Worm (Caenorhabditis elegans) whole organism, early embryonic: ENCODE results near the gene C08F8.2.

Experiments used
- B0310.2 ChIP-seq: sonication (generic microtip); optimal IDR thresholded peaks from 2 replicates; lab custom pipeline; 2016; ENCODE audit warnings: mild to moderate bottlenecking, missing genetic modification characterization, missing compliant biosample characterization
- F13C5.2 ChIP-seq: sonication (generic microtip); optimal IDR thresholded peaks from 2 replicates; lab custom pipeline; 2017; ENCODE audit warnings: mild to moderate bottlenecking, missing genetic modification characterization, inconsistent platforms, missing compliant biosample characterization
- aly-1 ChIP-seq: sonication (generic microtip); optimal IDR thresholded peaks from 2 replicates; lab custom pipeline; 2016; ENCODE audit warnings: missing genetic modification characterization, missing compliant biosample characterization
- ama-1 ChIP-seq: fragments of 150-350 bp; optimal IDR thresholded peaks from 2 replicates; lab custom pipeline; 2014
- ceh-13 ChIP-seq: fragments of 200-800 bp; sonication (Bioruptor generic); optimal IDR thresholded peaks from 2 replicates; lab custom pipeline; 2018; ENCODE audit warnings: mild to moderate bottlenecking, missing genetic modification characterization, missing compliant biosample characterization
- ceh-36 ChIP-seq: sonication (generic microtip); optimal IDR thresholded peaks from 2 replicates; lab custom pipeline; 2016; ENCODE audit warnings: missing genetic modification characterization, inconsistent platforms, missing compliant biosample characterization
- ets-7 ChIP-seq: sonication (generic microtip); optimal IDR thresholded peaks from 2 replicates; lab custom pipeline; 2016; ENCODE audit warnings: missing genotype, missing genetic modification characterization, missing compliant biosample characterization
- flt-1 ChIP-seq: fragments of 200-800 bp; sonication (Bioruptor generic); IDR thresholded peaks from 2 replicates; pipeline ENCODE4 v1.3.6; 2022; ENCODE audit warnings: missing genetic modification characterization, missing compliant biosample characterization
- hmbx-1 ChIP-seq: sonication (generic microtip); optimal IDR thresholded peaks from 2 replicates; lab custom pipeline; 2016; ENCODE audit warnings: mild to moderate bottlenecking, missing genetic modification characterization, missing compliant biosample characterization
- hmg-4 ChIP-seq: fragments of 200-800 bp; sonication (Bioruptor generic); optimal IDR thresholded peaks from 2 replicates; lab custom pipeline; 2018; ENCODE audit warnings: mild to moderate bottlenecking, missing genetic modification characterization, missing compliant biosample characterization
- hnd-1 ChIP-seq: sonication (generic microtip); optimal IDR thresholded peaks from 2 replicates; lab custom pipeline; 2016; ENCODE audit warnings: missing genetic modification characterization, missing compliant biosample characterization
- pes-1 ChIP-seq: fragments of 200-800 bp; sonication (Bioruptor generic); IDR thresholded peaks from 2 replicates; pipeline ENCODE4 v1.3.6; 2022; ENCODE audit warnings: missing genetic modification reagents, missing genetic modification characterization, missing compliant biosample characterization
- scrt-1 ChIP-seq: fragments of 200-800 bp; sonication (Bioruptor generic); IDR thresholded peaks from 2 replicates; pipeline ENCODE4 v1.3.6; 2022; ENCODE audit warnings: missing genetic modification characterization, missing compliant biosample characterization
- sea-1 ChIP-seq: fragments of 200-800 bp; sonication (Bioruptor generic); conservative IDR thresholded peaks from 2 replicates; pipeline ENCODE4 v1.3.6; 2022; ENCODE audit warnings: missing genetic modification characterization, missing compliant biosample characterization
- tbx-11 ChIP-seq: fragments of 200-800 bp; sonication (Bioruptor generic); IDR thresholded peaks from 2 replicates; pipeline ENCODE4 v1.3.6; 2022; ENCODE audit warnings: missing genetic modification characterization, missing compliant biosample characterization
- tbx-37 ChIP-seq: fragments of 200-800 bp; sonication (Bioruptor generic); conservative IDR thresholded peaks from 2 replicates; pipeline ENCODE4 v1.3.6; 2022; ENCODE audit warnings: missing genetic modification reagents, missing genetic modification characterization, missing compliant biosample characterization
- tra-4 ChIP-seq: sonication (generic microtip); optimal IDR thresholded peaks from 2 replicates; lab custom pipeline; 2017; ENCODE audit warnings: missing genetic modification characterization, missing compliant biosample characterization

The C08F8.2 gene

DNA sequence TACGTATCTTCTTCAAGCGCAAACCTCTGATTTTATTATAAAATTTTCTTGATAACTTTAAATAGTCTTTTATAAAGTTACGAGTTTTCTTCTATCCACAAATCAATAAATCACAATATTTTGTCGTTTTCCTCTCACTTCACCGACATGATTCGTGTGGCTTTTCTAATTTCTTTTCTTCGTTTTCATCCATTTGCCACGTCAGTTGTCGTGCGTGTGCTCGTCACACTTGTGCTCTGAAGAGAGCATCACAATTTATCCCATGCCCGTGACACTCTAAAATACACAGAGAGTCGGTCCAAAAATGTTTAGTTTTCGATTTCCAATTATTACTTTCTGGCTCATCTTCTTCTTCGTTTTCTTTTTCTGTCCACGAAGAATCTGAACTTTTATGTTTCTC lies 38.9 kb upstream of the C08F8.2 start:
- TF ChIP-seq pes-1 (GFP tag; lab: Robert Waterston, UW) (no peak), hmg-4 (GFP tag; lab: Kevin White, UChicago) (no peak), tbx-37 (GFP tag; lab: Robert Waterston, UW) (no peak), hnd-1 (tag; lab: Kevin White, UChicago) (no peak)

DNA sequence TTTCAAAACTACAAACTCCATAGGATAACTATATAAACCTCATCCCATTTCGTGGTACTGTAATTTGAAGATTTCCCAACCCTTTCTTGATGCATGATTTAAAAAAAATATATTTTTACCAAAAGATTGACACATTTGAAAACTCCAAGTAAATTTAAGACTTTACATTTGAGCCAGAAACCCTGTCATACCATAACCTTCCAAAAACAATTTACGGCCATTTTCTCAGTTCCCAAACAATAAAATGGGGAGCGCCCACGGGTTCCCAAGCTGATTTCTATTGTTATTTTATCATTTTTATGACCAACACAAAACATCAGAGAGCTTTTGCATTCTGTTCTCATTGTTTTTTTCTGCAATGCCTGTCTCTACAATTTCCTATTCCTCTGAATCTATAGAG lies 38.2 kb upstream of the C08F8.2 start, which contains the start of gene clc-9:
Gene clc-9, plus strand, starts transcription at position 301 of the 400 bp plus-strand sequence.
- TF ChIP-seq sea-1 (GFP tag; lab: Robert Waterston, UW) (no peak), hmbx-1 (tag; lab: Kevin White, UChicago) (no peak), tbx-37 (GFP tag; lab: Robert Waterston, UW) (no peak), ets-7 (tag; lab: Kevin White, UChicago) (no peak), hnd-1 (tag; lab: Kevin White, UChicago) (no peak), ama-1 (lab: Kevin White, UChicago) (no peak), scrt-1 (GFP tag; lab: Robert Waterston, UW) (no peak), ceh-13 (GFP tag; lab: Kevin White, UChicago) (no peak), hmg-4 (GFP tag; lab: Kevin White, UChicago) (no peak), pes-1 (GFP tag; lab: Robert Waterston, UW) (no peak), tbx-11 (GFP tag; lab: Robert Waterston, UW) (no peak), F13C5.2 (tag; lab: Kevin White, UChicago) (no peak), B0310.2 (no peak), aly-1 (no peak), tra-4 (tag; lab: Kevin White, UChicago) (no peak), ceh-36 (tag; lab: Kevin White, UChicago) (no peak), flt-1 (GFP tag; lab: Robert Waterston, UW) (no peak)

DNA sequence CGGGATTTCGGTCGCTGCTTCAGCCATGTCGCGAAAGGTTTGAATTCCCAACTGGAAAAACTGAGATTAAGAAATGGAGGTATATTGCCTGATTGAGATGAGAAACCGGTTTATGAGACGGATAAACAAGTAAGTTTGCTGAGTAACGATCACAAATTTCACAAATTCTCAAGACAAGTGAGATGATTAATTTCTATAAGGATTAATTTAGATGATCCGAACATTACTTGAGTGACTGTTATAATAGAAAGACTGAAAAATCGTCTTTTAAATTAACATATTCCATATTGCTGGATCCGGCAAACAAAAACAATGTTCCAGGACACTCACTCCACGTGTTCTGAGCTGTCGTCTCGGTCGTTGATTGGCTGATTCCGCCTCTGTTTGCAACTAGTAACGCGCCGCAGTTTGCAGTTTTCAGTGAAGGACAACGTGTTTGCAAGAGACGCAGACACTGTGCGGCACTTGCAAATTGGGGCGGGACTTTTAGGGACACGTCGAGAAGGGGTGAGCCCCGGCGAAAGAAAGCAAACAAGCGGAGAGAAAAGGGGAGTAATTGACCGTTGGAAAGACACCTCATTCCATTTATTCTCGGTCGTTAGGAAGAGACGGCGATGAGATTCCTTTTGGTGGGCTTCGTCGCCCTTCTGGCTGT lies 31.8 kb upstream of the C08F8.2 start, which contains the start of the genes imp-2 and enpl-1:
Gene imp-2, minus strand, starts transcription at position 51 of the 655 bp plus-strand sequence.
Gene enpl-1, plus strand, starts transcription at position 462 of the 655 bp plus-strand sequence.
- peak; percentile 86 for TF ChIP-seq F13C5.2 (tag; lab: Kevin White, UChicago)
- no peak for TF ChIP-seq ceh-36 (tag; lab: Kevin White, UChicago)
- TF ChIP-seq hmg-4 (GFP tag; lab: Kevin White, UChicago): peak; percentile 68
- TF ChIP-seq flt-1 (GFP tag; lab: Robert Waterston, UW): 0 out of 2 replicates have a peak, but pooled peaks have one; percentile 36
- TF ChIP-seq aly-1: peak; percentile 60
- TF ChIP-seq ets-7 (tag; lab: Kevin White, UChicago): no peak

DNA sequence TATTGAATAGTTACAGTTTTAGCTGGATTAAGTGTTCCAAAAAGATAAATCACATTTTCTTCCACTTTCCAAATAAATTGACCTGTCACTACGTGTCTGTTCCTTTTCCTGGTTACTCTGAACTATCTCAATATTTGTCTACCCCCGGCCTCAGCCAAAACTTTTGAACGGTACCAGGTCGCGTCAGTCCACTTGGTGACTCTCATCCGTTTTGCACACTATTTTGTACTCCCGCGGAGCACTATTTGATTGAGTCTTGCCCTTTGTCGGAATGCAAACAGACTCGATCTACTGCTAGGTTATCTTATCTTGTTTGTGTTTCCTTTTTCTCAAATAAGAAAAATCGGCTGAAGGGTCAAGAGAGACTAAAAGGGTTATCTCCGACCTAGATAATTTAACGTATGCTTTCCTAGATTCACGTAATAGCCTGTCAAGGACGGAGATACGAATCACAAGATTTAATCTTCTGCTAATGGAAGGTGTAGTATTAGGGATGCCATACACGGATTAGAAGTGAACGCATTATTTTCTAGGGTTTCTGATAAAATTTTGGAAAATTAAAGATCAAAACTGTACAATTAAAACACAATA lies 30.7 kb upstream of the C08F8.2 start:
- TF ChIP-seq tbx-11 (GFP tag; lab: Robert Waterston, UW) (0 out of 2 replicates have a peak, but pooled peaks have one; percentile 51), B0310.2 (no peak)

DNA sequence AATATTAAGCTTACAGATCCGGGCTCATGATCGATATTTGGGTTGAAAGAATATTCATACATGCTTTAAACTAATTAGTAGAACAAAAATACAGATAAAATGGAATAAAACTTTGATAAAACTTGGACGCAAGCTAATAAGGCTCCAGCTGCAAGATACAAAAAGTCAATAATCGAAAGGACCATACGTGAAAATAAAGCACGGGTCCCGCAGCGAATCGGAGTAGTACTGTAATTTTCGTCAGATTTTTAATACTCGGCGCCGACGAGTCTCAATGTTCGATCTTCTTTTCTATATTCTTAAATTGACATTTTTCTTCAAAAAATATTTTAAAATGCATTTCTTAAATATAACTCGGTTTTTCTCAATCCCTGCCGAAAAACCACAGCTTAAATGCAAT lies 26.1 kb upstream of the C08F8.2 start, which contains the start of gene spo-11:
Gene spo-11, minus strand, starts transcription at position 189 of the 400 bp plus-strand sequence.
- TF ChIP-seq tbx-37 (GFP tag; lab: Robert Waterston, UW): no peak
- TF ChIP-seq B0310.2: no peak
- no peak for TF ChIP-seq tra-4 (tag; lab: Kevin White, UChicago)
- TF ChIP-seq scrt-1 (GFP tag; lab: Robert Waterston, UW): no peak
- no peak for TF ChIP-seq F13C5.2 (tag; lab: Kevin White, UChicago)
- TF ChIP-seq sea-1 (GFP tag; lab: Robert Waterston, UW): no peak
- TF ChIP-seq ceh-13 (GFP tag; lab: Kevin White, UChicago): no peak
- TF ChIP-seq hmbx-1 (tag; lab: Kevin White, UChicago): no peak
- no peak for TF ChIP-seq hnd-1 (tag; lab: Kevin White, UChicago)
- TF ChIP-seq pes-1 (GFP tag; lab: Robert Waterston, UW): no peak
- TF ChIP-seq hmg-4 (GFP tag; lab: Kevin White, UChicago): no peak
- TF ChIP-seq ets-7 (tag; lab: Kevin White, UChicago): no peak
- TF ChIP-seq tbx-11 (GFP tag; lab: Robert Waterston, UW): no peak
- TF ChIP-seq ama-1 (lab: Kevin White, UChicago): no peak
- no peak for TF ChIP-seq ceh-36 (tag; lab: Kevin White, UChicago)
- no peak for TF ChIP-seq flt-1 (GFP tag; lab: Robert Waterston, UW)
- TF ChIP-seq aly-1: no peak

DNA sequence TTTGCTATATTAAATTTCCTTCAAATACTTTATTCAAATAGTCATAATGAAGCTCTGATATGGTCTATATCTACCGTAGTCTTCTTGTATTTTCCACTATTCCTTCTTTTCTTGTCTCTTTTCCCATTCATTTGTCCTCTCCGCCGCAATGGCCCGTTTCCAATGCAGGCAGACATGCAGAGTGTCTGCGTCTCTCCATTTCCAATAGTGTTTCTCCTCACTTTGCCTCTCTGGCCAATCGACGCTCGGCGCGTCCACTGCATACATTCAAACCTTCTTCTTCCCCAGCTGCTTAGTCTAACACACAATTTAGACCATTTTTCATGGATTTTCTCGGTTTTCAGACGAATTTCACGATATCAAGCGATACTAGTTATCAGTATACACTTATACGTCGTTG lies 25.6 kb upstream of the C08F8.2 start:
- peak; percentile 6 for TF ChIP-seq F13C5.2 (tag; lab: Kevin White, UChicago)
- TF ChIP-seq tbx-11 (GFP tag; lab: Robert Waterston, UW): no peak

DNA sequence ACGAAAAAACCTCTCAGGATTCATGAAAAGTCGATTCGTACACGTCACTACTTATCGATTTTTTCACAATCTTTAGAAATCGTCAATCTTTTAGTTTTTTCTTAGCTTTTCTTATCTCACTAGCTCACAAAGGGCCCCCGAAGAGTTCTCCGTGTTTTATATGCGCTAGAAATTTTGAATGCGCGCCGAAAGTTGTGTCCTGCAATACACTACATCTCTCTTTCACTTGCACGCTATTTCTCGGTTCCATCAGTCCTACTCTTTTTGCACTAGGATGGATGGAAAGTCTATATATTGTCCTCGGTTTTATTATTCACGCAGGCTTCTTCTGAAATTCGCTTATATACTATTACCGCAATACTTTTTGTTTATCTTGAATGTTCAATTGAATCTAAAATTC lies 25.2 kb upstream of the C08F8.2 start:
- TF ChIP-seq tbx-11 (GFP tag; lab: Robert Waterston, UW): no peak
- TF ChIP-seq ama-1 (lab: Kevin White, UChicago): no peak
- no peak for TF ChIP-seq F13C5.2 (tag; lab: Kevin White, UChicago)
- TF ChIP-seq hmg-4 (GFP tag; lab: Kevin White, UChicago): no peak
- no peak for TF ChIP-seq hnd-1 (tag; lab: Kevin White, UChicago)
- TF ChIP-seq B0310.2: no peak
- TF ChIP-seq tra-4 (tag; lab: Kevin White, UChicago): no peak
- TF ChIP-seq scrt-1 (GFP tag; lab: Robert Waterston, UW): no peak
- TF ChIP-seq hmbx-1 (tag; lab: Kevin White, UChicago): no peak
- no peak for TF ChIP-seq pes-1 (GFP tag; lab: Robert Waterston, UW)
- no peak for TF ChIP-seq flt-1 (GFP tag; lab: Robert Waterston, UW)
- TF ChIP-seq tbx-37 (GFP tag; lab: Robert Waterston, UW): no peak
- TF ChIP-seq ets-7 (tag; lab: Kevin White, UChicago): no peak
- no peak for TF ChIP-seq aly-1
- no peak for TF ChIP-seq ceh-36 (tag; lab: Kevin White, UChicago)
- TF ChIP-seq ceh-13 (GFP tag; lab: Kevin White, UChicago): no peak
- no peak for TF ChIP-seq sea-1 (GFP tag; lab: Robert Waterston, UW)
